Fruit fly (Drosophila melanogaster): ENCODE data around the gene Best2.

The Best2 gene

dm6 chr3L:6234035-6234434 is 22.4 kb downstream of the Best2 start, which contains the start of gene CG42714:
TSS of gene CG42714 (minus strand) at chr3L:6234056.
- TF ChIP-seq EcR (GFP tag; optimal IDR thresholded peaks at IDR 0.05) (no peak), pan (optimal IDR thresholded peaks at IDR 0.05) (no peak), usp (GFP tag; optimal IDR thresholded peaks at IDR 0.05) (no peak), Dll (optimal IDR thresholded peaks at IDR 0.05) (no peak), psq (optimal IDR thresholded peaks at IDR 0.05) (no peak), CG8478 (optimal IDR thresholded peaks at IDR 0.05) (no peak)

- no peak for TF ChIP-seq Dll (optimal IDR thresholded peaks at IDR 0.05)
- no peak for TF ChIP-seq EcR (GFP tag; optimal IDR thresholded peaks at IDR 0.05)
- no peak for TF ChIP-seq psq (optimal IDR thresholded peaks at IDR 0.05)
- no peak for TF ChIP-seq usp (GFP tag; optimal IDR thresholded peaks at IDR 0.05)
- no peak for TF ChIP-seq CG8478 (optimal IDR thresholded peaks at IDR 0.05)
- no peak for TF ChIP-seq pan (optimal IDR thresholded peaks at IDR 0.05)
These were observed 23.2 kb downstream of the Best2 start, which contains the start of gene BG642312 for dm6 chr3L:6233281-6233680. TSS of gene BG642312 (minus strand) at chr3L:6233381.

- TF ChIP-seq EcR (GFP tag; optimal IDR thresholded peaks at IDR 0.05) = no peak
- no peak for TF ChIP-seq Dll (optimal IDR thresholded peaks at IDR 0.05)
- no peak for TF ChIP-seq usp (GFP tag; optimal IDR thresholded peaks at IDR 0.05)
- TF ChIP-seq psq (optimal IDR thresholded peaks at IDR 0.05) = no peak
- TF ChIP-seq CG8478 (optimal IDR thresholded peaks at IDR 0.05) = no peak
- TF ChIP-seq pan (optimal IDR thresholded peaks at IDR 0.05) = no peak
These were observed 24.2 kb downstream of the Best2 start, which contains the start of gene CG13299 for dm6 chr3L:6232261-6232660. TSS of gene CG13299 (minus strand) at chr3L:6232361.

DNA sequence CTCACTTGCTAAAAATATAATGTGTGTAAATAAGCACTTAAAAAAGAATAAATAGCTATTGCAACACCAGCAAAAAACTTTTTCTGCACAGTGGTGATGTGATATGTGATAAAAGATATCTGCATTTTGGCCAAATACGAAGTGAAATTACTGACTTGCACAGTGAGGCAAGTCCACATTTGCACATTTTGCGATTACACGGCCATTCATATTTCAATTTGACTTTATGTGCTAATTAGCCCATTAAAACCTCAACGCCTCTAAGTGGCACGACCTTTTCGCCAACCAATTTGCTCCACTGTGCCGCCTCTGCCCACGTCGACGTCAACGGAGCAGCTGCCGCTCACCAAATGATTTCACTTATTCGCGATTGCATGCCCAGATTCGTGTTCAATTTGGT is 36.3 kb downstream of the Best2 start, which contains the start of gene CG33946:
Gene CG33946, plus strand, starts transcription at position 392 of the 400 bp plus-strand sequence.
- TF ChIP-seq pan (optimal IDR thresholded peaks at IDR 0.05) = no peak
- no peak for TF ChIP-seq Dll (optimal IDR thresholded peaks at IDR 0.05)
- no peak for TF ChIP-seq EcR (GFP tag; optimal IDR thresholded peaks at IDR 0.05)
- no peak for TF ChIP-seq psq (optimal IDR thresholded peaks at IDR 0.05)
- no peak for TF ChIP-seq CG8478 (optimal IDR thresholded peaks at IDR 0.05)
- no peak for TF ChIP-seq usp (GFP tag; optimal IDR thresholded peaks at IDR 0.05)

- no peak for TF ChIP-seq Dll (optimal IDR thresholded peaks at IDR 0.05)
- TF ChIP-seq usp (GFP tag; optimal IDR thresholded peaks at IDR 0.05) = no peak
- TF ChIP-seq CG8478 (optimal IDR thresholded peaks at IDR 0.05) = no peak
- TF ChIP-seq psq (optimal IDR thresholded peaks at IDR 0.05) = peak; percentile 9
These were observed 37.8 kb downstream of the Best2 start for dm6 chr3L:6218517-6219155.

- no peak for TF ChIP-seq Dll (optimal IDR thresholded peaks at IDR 0.05)
- TF ChIP-seq pan (optimal IDR thresholded peaks at IDR 0.05) = no peak
- no peak for TF ChIP-seq EcR (GFP tag; optimal IDR thresholded peaks at IDR 0.05)
- no peak for TF ChIP-seq usp (GFP tag; optimal IDR thresholded peaks at IDR 0.05)
- no peak for TF ChIP-seq psq (optimal IDR thresholded peaks at IDR 0.05)
- no peak for TF ChIP-seq CG8478 (optimal IDR thresholded peaks at IDR 0.05)
These were observed 38.7 kb downstream of the Best2 start, which contains the start of gene LanA for dm6 chr3L:6217806-6218205. TSS of gene LanA (minus strand) at chr3L:6218022.

dm6 chr3L:6217212-6217611 is 39.3 kb downstream of the Best2 start:
- no peak for TF ChIP-seq psq (optimal IDR thresholded peaks at IDR 0.05)

dm6 chr3L:6216787-6217078 is 39.7 kb downstream of the Best2 start:
- no peak for TF ChIP-seq pan (optimal IDR thresholded peaks at IDR 0.05)
- no peak for TF ChIP-seq EcR (GFP tag; optimal IDR thresholded peaks at IDR 0.05)
- no peak for TF ChIP-seq usp (GFP tag; optimal IDR thresholded peaks at IDR 0.05)
- TF ChIP-seq CG8478 (optimal IDR thresholded peaks at IDR 0.05) = no peak
- no peak for TF ChIP-seq psq (optimal IDR thresholded peaks at IDR 0.05)
- no peak for TF ChIP-seq Dll (optimal IDR thresholded peaks at IDR 0.05)

- TF ChIP-seq EcR (GFP tag; optimal IDR thresholded peaks at IDR 0.05) = no peak
- no peak for TF ChIP-seq psq (optimal IDR thresholded peaks at IDR 0.05)
- no peak for TF ChIP-seq CG8478 (optimal IDR thresholded peaks at IDR 0.05)
- TF ChIP-seq Dll (optimal IDR thresholded peaks at IDR 0.05) = no peak
- no peak for TF ChIP-seq pan (optimal IDR thresholded peaks at IDR 0.05)
- no peak for TF ChIP-seq usp (GFP tag; optimal IDR thresholded peaks at IDR 0.05)
These were observed 40.3 kb downstream of the Best2 start for dm6 chr3L:6215976-6216786.

- TF ChIP-seq CG8478 (optimal IDR thresholded peaks at IDR 0.05) (no peak), pan (optimal IDR thresholded peaks at IDR 0.05) (no peak), EcR (GFP tag; optimal IDR thresholded peaks at IDR 0.05) (no peak), psq (optimal IDR thresholded peaks at IDR 0.05) (no peak), Dll (optimal IDR thresholded peaks at IDR 0.05) (no peak), usp (GFP tag; optimal IDR thresholded peaks at IDR 0.05) (no peak)
These were observed 56.3 kb downstream of the Best2 start, which contains the start of gene CG8219 for dm6 chr3L:6200173-6200572. TSS of gene CG8219 (plus strand) at chr3L:6200473.
